Fruit fly (Drosophila melanogaster) whole organism, embryonic: ENCODE measurements around the gene NimC2.

Source experiments
- Abd-B ChIP-seq: fragments of 200-800 bp; sonication (Bioruptor generic); optimal IDR thresholded peaks from 2 replicates; lab custom pipeline; 2018; ENCODE audit warnings: missing biosample characterization, mild to moderate bottlenecking, missing genetic modification characterization, moderate library complexity
- Antp ChIP-seq: fragments of 200-800 bp; sonication (Bioruptor generic); optimal IDR thresholded peaks from 3 replicates; lab custom pipeline; 2016; ENCODE audit warnings: missing biosample characterization, missing genetic modification characterization
- Asciz ChIP-seq: fragments of 200-800 bp; sonication (Bioruptor generic); optimal IDR thresholded peaks from 2 replicates; lab custom pipeline; 2017; ENCODE audit warnings: missing biosample characterization, mild to moderate bottlenecking, missing genetic modification characterization, missing genetic modification reagents
- Atf6 ChIP-seq: fragments of 200-800 bp; sonication (Bioruptor generic); IDR thresholded peaks from 2 replicates; pipeline ENCODE4 v1.3.6; 2022; ENCODE audit warnings: missing biosample characterization, missing genetic modification characterization
- Bgb ChIP-seq: fragments of 200-800 bp; sonication (Bioruptor generic); IDR thresholded peaks from 2 replicates; pipeline ENCODE4 v1.3.6; 2022; ENCODE audit warnings: missing biosample characterization, missing genetic modification characterization; ENCODE audit not compliant: partially characterized antibody
- Blimp-1 ChIP-seq: fragments of 200-800 bp; sonication (Bioruptor generic); optimal IDR thresholded peaks from 3 replicates; lab custom pipeline; 2018; ENCODE audit warnings: missing biosample characterization, missing genetic modification characterization, mild to moderate bottlenecking, moderate library complexity, missing genetic modification reagents
- CG1024 ChIP-seq: fragments of 200-800 bp; sonication (Bioruptor generic); IDR thresholded peaks from 2 replicates; pipeline ENCODE4 v1.3.6; 2022; ENCODE audit warnings: missing biosample characterization, missing genetic modification characterization
- CG10274 ChIP-seq: fragments of 200-800 bp; sonication (Bioruptor generic); optimal IDR thresholded peaks from 3 replicates; lab custom pipeline; 2017; ENCODE audit warnings: missing biosample characterization, mild to moderate bottlenecking, missing genetic modification characterization
- CG10321 ChIP-seq: fragments of 200-800 bp; sonication (Bioruptor generic); IDR thresholded peaks from 2 replicates; pipeline ENCODE4 v1.3.6; 2022; ENCODE audit warnings: missing biosample characterization, missing genetic modification characterization
- CG10366 ChIP-seq: fragments of 200-800 bp; sonication (Bioruptor generic); IDR thresholded peaks from 2 replicates; pipeline ENCODE4 v1.3.6; 2022; ENCODE audit warnings: missing biosample characterization, missing genetic modification characterization
- CG10431 ChIP-seq: fragments of 200-800 bp; sonication (Bioruptor generic); optimal IDR thresholded peaks from 3 replicates; lab custom pipeline; 2018; ENCODE audit warnings: missing biosample characterization, mild to moderate bottlenecking, missing genetic modification characterization
- CG11695 ChIP-seq: fragments of 200-800 bp; sonication (Bioruptor generic); IDR thresholded peaks from 3 replicates; pipeline ENCODE4 v1.3.6; 2022; ENCODE audit warnings: missing biosample characterization, missing genetic modification characterization
- CG11723 ChIP-seq: fragments of 200-800 bp; sonication (Bioruptor generic); optimal IDR thresholded peaks from 2 replicates; lab custom pipeline; 2017; ENCODE audit warnings: missing biosample characterization, mild to moderate bottlenecking, missing genetic modification characterization
- CG12155 ChIP-seq: fragments of 200-800 bp; sonication (Bioruptor generic); optimal IDR thresholded peaks from 3 replicates; lab custom pipeline; 2016; ENCODE audit warnings: missing biosample characterization, missing genetic modification characterization
- CG15601 ChIP-seq: fragments of 200-800 bp; sonication (Bioruptor generic); optimal IDR thresholded peaks from 3 replicates; lab custom pipeline; 2019; ENCODE audit warnings: missing biosample characterization, mild to moderate bottlenecking, missing genetic modification characterization, moderate library complexity
- CG17802 ChIP-seq: fragments of 200-800 bp; sonication (Bioruptor generic); optimal IDR thresholded peaks from 2 replicates; lab custom pipeline; 2018; ENCODE audit warnings: missing biosample characterization, mild to moderate bottlenecking, missing genetic modification characterization, moderate library complexity
- CG31441 ChIP-seq: fragments of 200-800 bp; sonication (Bioruptor generic); IDR thresholded peaks from 2 replicates; pipeline ENCODE4 v1.3.6; 2022; ENCODE audit warnings: missing biosample characterization, missing genetic modification characterization
- CG4424 ChIP-seq: fragments of 200-800 bp; sonication (Bioruptor generic); optimal IDR thresholded peaks from 3 replicates; lab custom pipeline; 2016; ENCODE audit warnings: missing biosample characterization, missing genetic modification characterization
- CG4730 ChIP-seq: fragments of 200-800 bp; sonication (Bioruptor generic); IDR thresholded peaks from 2 replicates; pipeline ENCODE4 v1.3.6; 2022; ENCODE audit warnings: missing biosample characterization, missing genetic modification characterization
- CG4820 ChIP-seq: fragments of 200-800 bp; sonication (Bioruptor generic); optimal IDR thresholded peaks from 3 replicates; lab custom pipeline; 2016; ENCODE audit warnings: missing biosample characterization, missing genetic modification characterization
- CG6272 ChIP-seq: fragments of 200-800 bp; sonication (Bioruptor generic); IDR thresholded peaks from 2 replicates; pipeline ENCODE4 v1.3.6; 2022; ENCODE audit warnings: missing biosample characterization, missing genetic modification characterization
- CG6765 ChIP-seq: fragments of 200-800 bp; sonication (Bioruptor generic); optimal IDR thresholded peaks from 3 replicates; lab custom pipeline; 2017; ENCODE audit warnings: missing biosample characterization, mild to moderate bottlenecking, missing genetic modification characterization
- CG8478 ChIP-seq: fragments of >200 bp; optimal IDR thresholded peaks from 2 replicates; lab custom pipeline; 2018
- Doc3 ChIP-seq: fragments of 200-800 bp; sonication (Bioruptor generic); IDR thresholded peaks from 3 replicates; pipeline ENCODE4 v1.3.6; 2022; ENCODE audit warnings: missing biosample characterization, missing genetic modification characterization; ENCODE audit not compliant: partially characterized antibody
- H15 ChIP-seq: fragments of 200-800 bp; sonication (Bioruptor generic); IDR thresholded peaks from 3 replicates; pipeline ENCODE4 v1.3.6; 2022; ENCODE audit warnings: missing biosample characterization, missing genetic modification characterization
- Hsf ChIP-seq: fragments of 200-800 bp; sonication (Bioruptor generic); optimal IDR thresholded peaks from 3 replicates; lab custom pipeline; 2016; ENCODE audit warnings: missing biosample characterization, missing genetic modification characterization
- Lim3 ChIP-seq: fragments of 200-800 bp; sonication (Bioruptor generic); IDR thresholded peaks from 2 replicates; pipeline ENCODE4 v1.3.6; 2022; ENCODE audit warnings: missing biosample characterization, missing genetic modification characterization
- NfI ChIP-seq: fragments of 200-800 bp; sonication (Bioruptor generic); optimal IDR thresholded peaks from 3 replicates; lab custom pipeline; 2018; ENCODE audit warnings: missing biosample characterization, mild to moderate bottlenecking, missing genetic modification characterization, moderate library complexity
- PHDP ChIP-seq: fragments of 200-800 bp; sonication (Bioruptor generic); optimal IDR thresholded peaks from 3 replicates; lab custom pipeline; 2018; ENCODE audit warnings: missing biosample characterization, mild to moderate bottlenecking, missing genetic modification characterization, moderate library complexity
- Scr ChIP-seq: fragments of 200-800 bp; sonication (Bioruptor generic); IDR thresholded peaks from 2 replicates; pipeline ENCODE4 v1.3.6; 2022; ENCODE audit warnings: missing biosample characterization, missing genetic modification characterization; ENCODE audit not compliant: partially characterized antibody
- Side ChIP-seq: fragments of 200-800 bp; sonication (Bioruptor generic); optimal IDR thresholded peaks from 2 replicates; lab custom pipeline; 2016; ENCODE audit warnings: missing biosample characterization, missing genetic modification characterization
- Six4 ChIP-seq: fragments of 200-800 bp; sonication (Bioruptor generic); optimal IDR thresholded peaks from 2 replicates; lab custom pipeline; 2016; ENCODE audit warnings: missing biosample characterization, missing genetic modification characterization
- ac ChIP-seq: fragments of 200-800 bp; sonication (Bioruptor generic); optimal IDR thresholded peaks from 3 replicates; lab custom pipeline; 2017; ENCODE audit warnings: missing biosample characterization, mild to moderate bottlenecking, missing genetic modification characterization
- dati ChIP-seq: fragments of 200-800 bp; sonication (Bioruptor generic); IDR thresholded peaks from 2 replicates; pipeline ENCODE4 v1.3.6; 2022; ENCODE audit warnings: missing biosample characterization, missing genetic modification characterization
- dysf ChIP-seq: fragments of 200-800 bp; sonication (Bioruptor generic); IDR thresholded peaks from 3 replicates; pipeline ENCODE4 v1.3.6; 2022; ENCODE audit warnings: missing biosample characterization, missing genetic modification characterization
- fd64A ChIP-seq: fragments of 200-800 bp; sonication (Bioruptor generic); optimal IDR thresholded peaks from 3 replicates; lab custom pipeline; 2018; ENCODE audit warnings: missing biosample characterization, mild to moderate bottlenecking, missing genetic modification characterization
- gro ChIP-seq: fragments of 200-800 bp; sonication (Bioruptor generic); optimal IDR thresholded peaks from 2 replicates; lab custom pipeline; 2016; ENCODE audit warnings: missing biosample characterization, missing genetic modification characterization
- gsb ChIP-seq: fragments of 200-800 bp; sonication (Bioruptor generic); IDR thresholded peaks from 2 replicates; pipeline ENCODE4 v1.3.6; 2022; ENCODE audit warnings: missing biosample characterization, missing genetic modification characterization
- insv ChIP-seq, 2 experiments: fragments of 200-800 bp; sonication (Bioruptor generic); optimal IDR thresholded peaks; 3 replicates each; lab custom pipeline; 2016 to 2018; ENCODE audit warnings: missing biosample characterization in 2 of 2, missing genetic modification characterization in 2 of 2
- inv ChIP-seq: fragments of 200-800 bp; sonication (Bioruptor generic); IDR thresholded peaks from 2 replicates; pipeline ENCODE4 v1.3.6; 2022; ENCODE audit warnings: missing biosample characterization, missing genetic modification characterization; ENCODE audit not compliant: partially characterized antibody
- lov ChIP-seq, 2 experiments: fragments of 200-800 bp in 1 of 2; fragments of >200 bp in 1 of 2; sonication (Bioruptor generic) in 1 of 2; IDR thresholded peaks in 1 of 2; optimal IDR thresholded peaks in 1 of 2; 2 replicates in 1 of 2; 3 replicates in 1 of 2; pipeline versions ENCODE4 v1.3.6 to Lab custom; 2017 to 2022; ENCODE audit warnings: missing biosample characterization in 1 of 2, missing genetic modification characterization in 1 of 2
- maf-S ChIP-seq: fragments of 200-800 bp; sonication (Bioruptor generic); optimal IDR thresholded peaks from 2 replicates; lab custom pipeline; 2016; ENCODE audit warnings: missing biosample characterization, missing genetic modification characterization
- odd ChIP-seq: fragments of 200-800 bp; sonication (Bioruptor generic); optimal IDR thresholded peaks from 2 replicates; lab custom pipeline; 2017; ENCODE audit warnings: missing biosample characterization, mild to moderate bottlenecking, missing genetic modification characterization
- psq ChIP-seq: fragments of 200-800 bp; sonication (Bioruptor generic); optimal IDR thresholded peaks from 2 replicates; lab custom pipeline; 2017; ENCODE audit warnings: missing biosample characterization, missing genetic modification characterization
- sc ChIP-seq, 3 experiments: fragments of >200 bp in 2 of 3; fragments of 200-800 bp in 1 of 3; sonication (Bioruptor generic) in 1 of 3; optimal IDR thresholded peaks; 2 replicates in 2 of 3; 3 replicates in 1 of 3; lab custom pipeline; 2017; ENCODE audit warnings: mild to moderate bottlenecking in 1 of 3, missing biosample characterization in 1 of 3, missing genetic modification characterization in 1 of 3, missing genetic modification reagents in 1 of 3
- scrt ChIP-seq: fragments of 200-800 bp; sonication (Bioruptor generic); optimal IDR thresholded peaks from 2 replicates; lab custom pipeline; 2018; ENCODE audit warnings: missing biosample characterization, mild to moderate bottlenecking, missing genetic modification characterization, moderate library complexity
- seq ChIP-seq: fragments of 200-800 bp; sonication (Bioruptor generic); IDR thresholded peaks from 2 replicates; pipeline ENCODE4 v1.3.6; 2022; ENCODE audit warnings: missing biosample characterization, missing genetic modification characterization
- sima ChIP-seq: fragments of 200-800 bp; sonication (Bioruptor generic); optimal IDR thresholded peaks from 2 replicates; lab custom pipeline; 2016; ENCODE audit warnings: missing biosample characterization, missing genetic modification characterization
- slbo ChIP-seq: fragments of 200-800 bp; sonication (Bioruptor generic); IDR thresholded peaks from 2 replicates; pipeline ENCODE4 v1.3.6; 2022; ENCODE audit warnings: missing biosample characterization, missing genetic modification characterization
- so ChIP-seq: fragments of 200-800 bp; sonication (Bioruptor generic); IDR thresholded peaks from 3 replicates; pipeline ENCODE4 v1.3.6; 2022; ENCODE audit warnings: missing biosample characterization, missing genetic modification characterization
- twi ChIP-seq: fragments of 200-800 bp; optimal IDR thresholded peaks from 2 replicates; lab custom pipeline; 2019; ENCODE audit warnings: missing biosample characterization, mild to moderate bottlenecking, missing genetic modification characterization, moderate library complexity
- yki ChIP-seq: fragments of >200 bp; optimal IDR thresholded peaks from 3 replicates; lab custom pipeline; 2018

Gene NimC2

DNA sequence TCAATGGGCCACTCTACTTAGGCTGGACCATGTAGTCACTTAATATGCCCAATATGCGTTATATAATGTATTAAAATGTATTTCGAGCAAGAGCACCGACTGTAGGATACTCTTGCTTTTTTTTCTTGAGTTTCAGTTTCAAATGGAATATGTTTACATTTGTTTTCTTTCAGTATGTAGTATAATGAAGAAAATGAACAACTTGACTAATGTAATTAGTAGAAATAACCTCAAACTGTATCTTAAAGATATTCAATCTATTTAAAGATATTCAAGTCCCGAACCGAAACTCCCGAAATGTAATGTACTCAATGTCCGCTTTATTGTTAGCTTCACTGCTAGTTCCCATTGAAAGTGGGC lies 44.8 kb downstream of the NimC2 start (continued):
- no peak for TF ChIP-seq CG11695
- no peak for TF ChIP-seq CG15601 (tag; lab: Kevin White, UChicago)
- TF ChIP-seq NfI (GFP tag; lab: Kevin White, UChicago): peak; percentile 30
- no peak for TF ChIP-seq ac
- TF ChIP-seq gsb: no peak
- no peak for TF ChIP-seq Six4
- peak; percentile 3 for TF ChIP-seq CG4820 (GFP tag; lab: Kevin White, UChicago)
- no peak for TF ChIP-seq lov (optimal IDR thresholded peaks at IDR 0.05; lab: Kevin White, UChicago)
- no peak for TF ChIP-seq lov (GFP tag; IDR thresholded peaks at IDR 0.05; lab: Robert Waterston, UW)
- no peak for TF ChIP-seq sima (GFP tag; lab: Kevin White, UChicago)
- no peak for TF ChIP-seq Antp (GFP tag; lab: Kevin White, UChicago)
- TF ChIP-seq CG17802 (tag; lab: Kevin White, UChicago): no peak
- no peak for TF ChIP-seq Side (GFP tag; lab: Kevin White, UChicago)
- TF ChIP-seq CG6765 (GFP tag; lab: Kevin White, UChicago): no peak
- TF ChIP-seq gro: no peak
- no peak for TF ChIP-seq odd (GFP tag; lab: Kevin White, UChicago)
- TF ChIP-seq Scr: no peak
- no peak for TF ChIP-seq CG11723 (GFP tag; lab: Kevin White, UChicago)
- TF ChIP-seq CG12155: no peak
- TF ChIP-seq dysf: peak; percentile 65
- peak; percentile 58 for TF ChIP-seq Abd-B (GFP tag; lab: Kevin White, UChicago)
- no peak for TF ChIP-seq yki (lab: Kevin White, UChicago)
- no peak for TF ChIP-seq CG10274 (GFP tag; lab: Kevin White, UChicago)
- TF ChIP-seq PHDP (tag; lab: Kevin White, UChicago): peak; percentile 44
- TF ChIP-seq Lim3: no peak
- TF ChIP-seq Doc3 (GFP tag; lab: Robert Waterston, UW): no peak
- TF ChIP-seq seq (GFP tag; lab: Robert Waterston, UW): no peak
- TF ChIP-seq CG8478 (lab: Kevin White, UChicago): no peak
- no peak for TF ChIP-seq fd64A (GFP tag; lab: Kevin White, UChicago)
- no peak for TF ChIP-seq Atf6 (GFP tag; lab: Robert Waterston, UW)
- TF ChIP-seq Bgb: no peak
- TF ChIP-seq dati (GFP tag; lab: Robert Waterston, UW): no peak
- peak; percentile 27 for TF ChIP-seq CG4424 (GFP tag; lab: Kevin White, UChicago)
- no peak for TF ChIP-seq CG10321 (GFP tag; lab: Robert Waterston, UW)
- peak; percentile 33 for TF ChIP-seq CG10366 (GFP tag; lab: Robert Waterston, UW)
- no peak for TF ChIP-seq scrt (GFP tag; lab: Kevin White, UChicago)
- peak; percentile 44 for TF ChIP-seq Hsf (GFP tag; lab: Kevin White, UChicago)
- TF ChIP-seq H15 (GFP tag; lab: Robert Waterston, UW): no peak
- no peak for TF ChIP-seq sc (optimal IDR thresholded peaks at IDR 0.05; lab: Kevin White, UChicago)
- no peak for TF ChIP-seq sc (GFP tag; optimal IDR thresholded peaks at IDR 0.05; lab: Kevin White, UChicago)
- no peak for TF ChIP-seq inv (GFP tag; lab: Robert Waterston, UW)
- TF ChIP-seq twi (tag; lab: Kevin White, UChicago): no peak
- TF ChIP-seq slbo (GFP tag; lab: Robert Waterston, UW): peak; percentile 45; the same call in 1 of the 2 replicates
- TF ChIP-seq CG31441: peak; percentile 44
- TF ChIP-seq CG1024: no peak
- no peak for TF ChIP-seq insv (GFP tag; optimal IDR thresholded peaks at IDR 0.05; lab: Kevin White, UChicago)
- TF ChIP-seq psq (GFP tag; lab: Kevin White, UChicago): no peak
- TF ChIP-seq maf-S (GFP tag; lab: Kevin White, UChicago): no peak
- no peak for TF ChIP-seq CG10431
- no peak for TF ChIP-seq so (GFP tag; lab: Robert Waterston, UW)
- TF ChIP-seq CG4730: no peak
- TF ChIP-seq CG6272: no peak
- peak; percentile 38 for TF ChIP-seq Blimp-1 (GFP tag; lab: Kevin White, UChicago)
- no peak for TF ChIP-seq Asciz (GFP tag; lab: Kevin White, UChicago)
